Worm (Caenorhabditis elegans): ENCODE results near the gene set-1.

Gene set-1

DNA sequence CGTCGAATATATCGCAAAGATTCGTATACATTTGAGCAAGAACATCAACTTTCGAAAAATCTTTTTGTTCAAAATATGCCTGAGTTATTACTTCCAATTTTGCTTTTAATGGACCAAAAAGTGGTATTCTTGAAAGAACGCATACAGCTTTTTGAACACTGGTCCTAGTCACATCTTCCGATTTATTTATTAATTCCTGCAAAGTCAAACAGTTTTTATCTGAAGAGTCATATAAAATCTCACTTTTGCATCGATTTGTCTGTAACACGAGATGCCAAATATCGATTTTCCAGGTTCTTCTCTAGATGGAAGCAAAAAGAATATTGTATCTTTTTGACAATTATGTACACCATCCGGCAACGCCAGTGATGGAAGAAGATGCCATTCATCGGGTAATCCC is 2.3 kb downstream of the set-1 start:
- TF ChIP-seq grh-1 (GFP tag; IDR thresholded peaks at IDR 0.05) = no peak
- TF ChIP-seq efl-1 (optimal IDR thresholded peaks at IDR 0.05) = no peak
- peak in 1 of 2 experiments; percentile 12 for TF ChIP-seq efl-1 (GFP tag; optimal IDR thresholded peaks at IDR 0.05 in 1 of 2)

DNA sequence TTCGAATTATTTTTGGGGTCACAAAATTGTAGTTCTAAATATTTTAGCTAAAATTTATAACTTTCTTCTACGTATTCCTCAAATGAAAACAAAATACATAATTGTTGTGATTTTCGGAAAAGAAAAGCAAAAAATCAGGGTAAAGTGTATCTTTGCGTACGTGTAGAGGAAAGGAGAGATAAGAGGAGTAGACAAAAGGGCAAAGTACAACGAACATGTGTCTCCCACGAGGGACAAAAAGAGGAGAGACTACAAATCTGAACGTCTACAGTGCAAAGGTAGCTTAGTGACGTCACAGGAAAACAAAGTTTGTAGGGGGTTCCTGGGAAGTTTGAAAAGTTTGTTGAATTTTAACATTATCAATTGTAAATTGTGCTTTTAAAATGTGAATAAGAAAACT is 4.7 kb downstream of the set-1 start:
- TF ChIP-seq ceh-82 (tag; optimal IDR thresholded peaks at IDR 0.05) (no peak), lin-15B (tag; optimal IDR thresholded peaks at IDR 0.05) (no peak), lsy-2 (tag; optimal IDR thresholded peaks at IDR 0.05) (peak in 1 of 2 experiments; percentile 32), ztf-11 (tag; optimal IDR thresholded peaks at IDR 0.05) (no peak), ces-1 (GFP tag; optimal IDR thresholded peaks at IDR 0.05) (no peak), nhr-85 (tag) (peak; percentile 78), aha-1 (tag; optimal IDR thresholded peaks at IDR 0.05) (no peak), mab-9 (GFP tag; IDR thresholded peaks at IDR 0.05) (no peak), nhr-20 (tag; optimal IDR thresholded peaks at IDR 0.05) (peak; percentile 77), swsn-7 (tag; optimal IDR thresholded peaks at IDR 0.05) (no peak), isw-1 (GFP tag; IDR thresholded peaks at IDR 0.05) (no peak), unc-30 (tag; optimal IDR thresholded peaks at IDR 0.05) (no peak), nhr-77 (tag; optimal IDR thresholded peaks at IDR 0.05) (no peak), sox-4 (tag; optimal IDR thresholded peaks at IDR 0.05) (no peak), unc-98 (GFP tag; IDR thresholded peaks at IDR 0.05) (no peak), unc-62 (GFP tag; optimal IDR thresholded peaks at IDR 0.05) (no peak), vab-15 (tag; optimal IDR thresholded peaks at IDR 0.05) (no peak), irx-1 (tag; optimal IDR thresholded peaks at IDR 0.05) (no peak), ceh-88 (GFP tag; IDR thresholded peaks at IDR 0.05) (no peak), nhr-90 (tag; optimal IDR thresholded peaks at IDR 0.05; ENCODE audit: poor library complexity) (peak; percentile 45), ets-5 (GFP tag; IDR thresholded peaks at IDR 0.05) (no peak), hpl-2 (GFP tag; optimal IDR thresholded peaks at IDR 0.05) (no peak), nhr-12 (tag; optimal IDR thresholded peaks at IDR 0.05) (no peak), mef-2 (tag; optimal IDR thresholded peaks at IDR 0.05) (no peak), lin-13 (GFP tag; optimal IDR thresholded peaks at IDR 0.05) (peak; percentile 27), aly-2 (tag; optimal IDR thresholded peaks at IDR 0.05) (no peak), pag-3 (tag; optimal IDR thresholded peaks at IDR 0.05; ENCODE audit: borderline replicate concordance, insufficient read depth) (no peak), jun-1 (tag; optimal IDR thresholded peaks at IDR 0.05) (no peak), xbp-1 (tag; optimal IDR thresholded peaks at IDR 0.05) (no peak), fos-1 (tag; optimal IDR thresholded peaks at IDR 0.05) (no peak), efl-1 (optimal IDR thresholded peaks at IDR 0.05) (peak in 1 of 2 experiments; percentile 1), efl-1 (GFP tag; optimal IDR thresholded peaks at IDR 0.05 in 1 of 2) (no peak), grh-1 (GFP tag; IDR thresholded peaks at IDR 0.05) (no peak), ama-1 (optimal IDR thresholded peaks at IDR 0.05) (no peak), dsc-1 (tag; optimal IDR thresholded peaks at IDR 0.05) (no peak), nhr-19 (GFP tag; conservative IDR thresholded peaks at IDR 0.05) (peak; percentile 55), ceh-63 (GFP tag; optimal IDR thresholded peaks at IDR 0.05) (no peak), snpc-4 (tag; optimal IDR thresholded peaks at IDR 0.05) (no peak), skn-1 (tag; optimal IDR thresholded peaks at IDR 0.05) (no peak), blmp-1 (tag; optimal IDR thresholded peaks at IDR 0.05) (peak; percentile 69), nhr-11 (tag; optimal IDR thresholded peaks at IDR 0.05) (peak; percentile 34), fkh-10 (GFP tag; optimal IDR thresholded peaks at IDR 0.05) (no peak), mep-1 (tag; optimal IDR thresholded peaks at IDR 0.05) (peak; percentile 48), egl-13 (tag; optimal IDR thresholded peaks at IDR 0.05) (no peak), alr-1 (tag; optimal IDR thresholded peaks at IDR 0.05; ENCODE audit: borderline replicate concordance) (no peak), pqm-1 (tag; optimal IDR thresholded peaks at IDR 0.05) (no peak), ztf-4 (tag; optimal IDR thresholded peaks at IDR 0.05) (peak; percentile 62), nhr-237 (tag; optimal IDR thresholded peaks at IDR 0.05) (no peak), dpl-1 (GFP tag; optimal IDR thresholded peaks at IDR 0.05) (peak in 2 of 3 experiments; percentile 17 to 36), tlp-1 (tag; optimal IDR thresholded peaks at IDR 0.05) (no peak), C04F5.9 (tag; optimal IDR thresholded peaks at IDR 0.05) (no peak), zip-4 (GFP tag; optimal IDR thresholded peaks at IDR 0.05) (no peak), unc-86 (tag; optimal IDR thresholded peaks at IDR 0.05) (no peak)
